Worm (Caenorhabditis elegans) whole organism, late embryonic: ENCODE data around the gene C44C10.9.

ENCODE experiments used
- ceh-9 ChIP-seq: sonication (generic microtip); optimal IDR thresholded peaks from 2 replicates; lab custom pipeline; 2016; ENCODE audit warnings: mild to moderate bottlenecking, missing genetic modification characterization, inconsistent platforms, missing compliant biosample characterization
- fax-1 ChIP-seq: sonication (generic microtip); optimal IDR thresholded peaks from 2 replicates; lab custom pipeline; 2016; ENCODE audit warnings: missing genotype, missing genetic modification characterization, missing compliant biosample characterization
- hlh-30 ChIP-seq: sonication (generic microtip); optimal IDR thresholded peaks from 2 replicates; lab custom pipeline; 2017; ENCODE audit warnings: antibody characterized with exemption, missing genetic modification characterization, missing compliant biosample characterization; ENCODE audit not compliant: insufficient read depth
- lim-6 ChIP-seq: sonication (generic microtip); optimal IDR thresholded peaks from 2 replicates; lab custom pipeline; 2016; ENCODE audit warnings: missing genetic modification characterization, missing compliant biosample characterization
- mec-3 ChIP-seq: sonication (generic microtip); optimal IDR thresholded peaks from 2 replicates; lab custom pipeline; 2016; ENCODE audit warnings: borderline replicate concordance, missing genetic modification characterization, missing compliant biosample characterization
- pha-4 ChIP-seq: fragments of 150-350 bp; optimal IDR thresholded peaks from 2 replicates; lab custom pipeline; 2018; ENCODE audit warnings: missing biosample characterization, missing genetic modification reagents, missing genetic modification characterization

DNA sequence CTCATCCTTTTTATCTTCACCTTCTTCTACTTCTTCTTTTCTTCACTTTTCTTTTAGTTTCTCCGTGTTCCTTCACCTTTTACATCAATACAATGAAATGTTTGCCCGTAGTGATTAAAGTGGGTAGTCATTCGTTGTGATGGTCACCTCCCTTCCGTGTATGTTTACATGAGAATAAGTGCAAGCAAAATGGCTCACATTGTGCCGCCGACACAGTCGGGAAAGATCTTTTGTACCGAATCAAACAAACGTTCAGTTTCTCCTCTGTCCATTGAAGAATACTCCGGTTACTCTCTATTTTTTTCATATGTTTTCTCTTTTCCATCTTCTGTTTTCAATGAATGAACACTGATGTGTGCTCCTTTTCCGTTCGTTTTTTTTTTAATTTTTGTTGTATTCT, 52.1 kb downstream of the C44C10.9 start:
- TF ChIP-seq hlh-30 (tag; lab: Kevin White, UChicago) = no peak
- no peak for TF ChIP-seq ceh-9 (tag; lab: Kevin White, UChicago)
- no peak for TF ChIP-seq lim-6 (tag; lab: Kevin White, UChicago)
- TF ChIP-seq pha-4 (tag; lab: Kevin White, UChicago) = no peak
- TF ChIP-seq mec-3 (tag; lab: Kevin White, UChicago) = no peak
- TF ChIP-seq fax-1 (tag; lab: Kevin White, UChicago) = no peak
